Worm (Caenorhabditis elegans): Measurements from ENCODE around the gene lmtr-5.

DNA sequence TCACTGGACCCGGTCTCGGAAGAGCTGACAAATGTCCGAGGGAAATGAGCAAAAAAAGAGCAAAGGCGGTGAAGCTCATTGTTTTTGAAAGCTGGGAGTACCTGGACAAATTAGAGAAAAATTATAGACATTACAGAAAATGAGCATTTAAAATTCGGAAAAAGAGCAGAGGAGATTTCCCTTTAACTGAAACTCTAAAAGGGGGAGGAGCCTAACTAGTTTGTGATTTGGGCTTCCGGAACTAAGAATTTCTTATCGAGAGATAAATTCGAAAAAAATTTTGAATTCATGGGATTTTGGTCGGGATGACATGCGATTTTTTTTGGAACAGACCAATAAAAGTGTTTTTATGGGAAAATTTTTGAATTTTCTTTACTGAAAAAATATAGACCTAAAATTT is 39.8 kb upstream of the lmtr-5 start, which contains the start of gene C44B11.4:
- no peak for TF ChIP-seq him-1 (tag; optimal IDR thresholded peaks at IDR 0.05)
- TF ChIP-seq dao-5 (tag; optimal IDR thresholded peaks at IDR 0.05), result no peak

All from whole organism, L4/young adult.